Fruit fly (Drosophila melanogaster): ENCODE results near the gene CG14834.

- TF ChIP-seq psq (optimal IDR thresholded peaks at IDR 0.05) (no peak), Sin3A (optimal IDR thresholded peaks at IDR 0.05) (no peak)
These were observed 34.5 kb upstream of the CG14834 start, which contains the start of the genes SMSr and smid for dm6 chr3L:7381359-7381976.
